Worm (Caenorhabditis elegans): Measurements from ENCODE around the gene ctsa-1.2.

- TF ChIP-seq mep-1 (tag; optimal IDR thresholded peaks at IDR 0.05) = no peak
- TF ChIP-seq fos-1 (tag; optimal IDR thresholded peaks at IDR 0.05) = no peak
- no peak for TF ChIP-seq fkh-10 (GFP tag; optimal IDR thresholded peaks at IDR 0.05)
- no peak for TF ChIP-seq ceh-82 (tag; optimal IDR thresholded peaks at IDR 0.05)
- TF ChIP-seq blmp-1 (tag; optimal IDR thresholded peaks at IDR 0.05) = no peak
- no peak for TF ChIP-seq zag-1 (tag; optimal IDR thresholded peaks at IDR 0.05)
- TF ChIP-seq egl-27 (tag; optimal IDR thresholded peaks at IDR 0.05) = no peak
These were observed 17.0 kb upstream of the ctsa-1.2 start for ce11 chrII:11722164-11722563.

Data from whole organism, L1 larva.